Fruit fly (Drosophila melanogaster) whole organism, embryonic: ENCODE data around the gene CG10513.

Experiments
- Blimp-1 ChIP-seq: fragments of 200-800 bp; sonication (Bioruptor generic); optimal IDR thresholded peaks from 3 replicates; lab custom pipeline; 2018; ENCODE audit warnings: missing biosample characterization, missing genetic modification characterization, mild to moderate bottlenecking, moderate library complexity, missing genetic modification reagents
- CG10321 ChIP-seq: fragments of 200-800 bp; sonication (Bioruptor generic); IDR thresholded peaks from 2 replicates; pipeline ENCODE4 v1.3.6; 2022; ENCODE audit warnings: missing biosample characterization, missing genetic modification characterization
- CG10462 ChIP-seq: fragments of 200-800 bp; sonication (Bioruptor generic); optimal IDR thresholded peaks from 2 replicates; lab custom pipeline; 2016; ENCODE audit warnings: missing biosample characterization, missing genetic modification characterization
- CG12104 ChIP-seq: fragments of 200-800 bp; sonication (Bioruptor generic); optimal IDR thresholded peaks from 3 replicates; lab custom pipeline; 2016; ENCODE audit warnings: missing biosample characterization, missing genetic modification characterization
- CG16779 ChIP-seq: fragments of 200-800 bp; sonication (Bioruptor generic); IDR thresholded peaks from 2 replicates; pipeline ENCODE4 v1.3.6; 2022; ENCODE audit warnings: missing biosample characterization, missing genetic modification characterization
- CG17328 ChIP-seq: fragments of 200-800 bp; sonication (Bioruptor generic); IDR thresholded peaks from 2 replicates; pipeline ENCODE4 v1.3.6; 2022; ENCODE audit warnings: missing biosample characterization, missing genetic modification characterization
- CG31224 ChIP-seq: fragments of 200-800 bp; sonication (Bioruptor generic); IDR thresholded peaks from 2 replicates; pipeline ENCODE4 v1.3.6; 2022; ENCODE audit warnings: missing biosample characterization, missing genetic modification characterization
- CG31441 ChIP-seq: fragments of 200-800 bp; sonication (Bioruptor generic); IDR thresholded peaks from 2 replicates; pipeline ENCODE4 v1.3.6; 2022; ENCODE audit warnings: missing biosample characterization, missing genetic modification characterization
- CG32532 ChIP-seq: fragments of 200-800 bp; sonication (Bioruptor generic); IDR thresholded peaks from 2 replicates; pipeline ENCODE4 v1.3.6; 2022; ENCODE audit warnings: missing biosample characterization, missing genetic modification characterization
- CG33213 ChIP-seq: fragments of 200-800 bp; sonication (Bioruptor generic); optimal IDR thresholded peaks from 3 replicates; lab custom pipeline; 2016; ENCODE audit warnings: missing biosample characterization, missing genetic modification characterization
- CG4617 ChIP-seq: fragments of 200-800 bp; sonication (Bioruptor generic); optimal IDR thresholded peaks from 3 replicates; lab custom pipeline; 2016; ENCODE audit warnings: missing biosample characterization, missing genetic modification characterization, borderline replicate concordance
- CG5180 ChIP-seq: fragments of 200-800 bp; sonication (Bioruptor generic); optimal IDR thresholded peaks from 3 replicates; lab custom pipeline; 2017; ENCODE audit warnings: missing biosample characterization, missing genetic modification characterization, mild to moderate bottlenecking, moderate library complexity, missing genetic modification reagents
- CG6654 ChIP-seq: fragments of 200-800 bp; sonication (Bioruptor generic); optimal IDR thresholded peaks from 2 replicates; lab custom pipeline; 2017; ENCODE audit warnings: missing biosample characterization, mild to moderate bottlenecking, missing genetic modification characterization
- CG7556 ChIP-seq: fragments of 200-800 bp; sonication (Bioruptor generic); optimal IDR thresholded peaks from 2 replicates; lab custom pipeline; 2017; ENCODE audit warnings: missing biosample characterization, mild to moderate bottlenecking, missing genetic modification characterization
- CG7745 ChIP-seq: fragments of 200-800 bp; sonication (Bioruptor generic); optimal IDR thresholded peaks from 2 replicates; lab custom pipeline; 2018; ENCODE audit warnings: missing biosample characterization, mild to moderate bottlenecking, missing genetic modification characterization, moderate library complexity
- CG7987 ChIP-seq: fragments of 200-800 bp; sonication (Bioruptor generic); optimal IDR thresholded peaks from 2 replicates; lab custom pipeline; 2018; ENCODE audit warnings: missing biosample characterization, mild to moderate bottlenecking, missing genetic modification characterization, moderate library complexity
- CG8290 ChIP-seq, 3 experiments: fragments of 200-800 bp; sonication (Bioruptor generic); optimal IDR thresholded peaks; 2 replicates each; lab custom pipeline; 2016 to 2019; ENCODE audit warnings: missing biosample characterization in 3 of 3, missing genetic modification characterization in 3 of 3, mild to moderate bottlenecking in 2 of 3, moderate library complexity in 1 of 3
- CG9876 ChIP-seq: fragments of 200-800 bp; sonication (Bioruptor generic); optimal IDR thresholded peaks from 2 replicates; lab custom pipeline; 2016; ENCODE audit warnings: missing biosample characterization, missing genetic modification characterization
- CHES-1-like ChIP-seq: fragments of 200-800 bp; sonication (Bioruptor generic); optimal IDR thresholded peaks from 2 replicates; lab custom pipeline; 2016; ENCODE audit warnings: missing biosample characterization, missing genetic modification characterization
- Chrac-16 ChIP-seq: fragments of 200-800 bp; sonication (Bioruptor generic); optimal IDR thresholded peaks from 3 replicates; lab custom pipeline; 2016; ENCODE audit warnings: missing biosample characterization, missing genetic modification characterization
- E2f1 ChIP-seq: fragments of 200-800 bp; sonication (Bioruptor generic); IDR thresholded peaks from 2 replicates; pipeline ENCODE4 v1.3.6; 2022; ENCODE audit warnings: missing biosample characterization, missing genetic modification characterization
- HHEX ChIP-seq: fragments of 200-800 bp; sonication (Bioruptor generic); optimal IDR thresholded peaks from 3 replicates; lab custom pipeline; 2017; ENCODE audit warnings: missing biosample characterization, mild to moderate bottlenecking, missing genetic modification characterization, missing genetic modification reagents
- Hey ChIP-seq: fragments of 200-800 bp; sonication (Bioruptor generic); optimal IDR thresholded peaks from 3 replicates; lab custom pipeline; 2018; ENCODE audit warnings: missing biosample characterization, mild to moderate bottlenecking, missing genetic modification characterization
- Hr51 ChIP-seq, 2 experiments: fragments of 200-800 bp; sonication (Bioruptor generic); optimal IDR thresholded peaks; 2 replicates in 1 of 2; 3 replicates in 1 of 2; lab custom pipeline; 2016 to 2018; ENCODE audit warnings: missing biosample characterization in 2 of 2, missing genetic modification characterization in 2 of 2, mild to moderate bottlenecking in 1 of 2, moderate library complexity in 1 of 2
- Hr78 ChIP-seq, 2 experiments: fragments of 200-800 bp in 1 of 2; fragments of >200 bp in 1 of 2; sonication (Bioruptor generic) in 1 of 2; optimal IDR thresholded peaks; 2 replicates each; lab custom pipeline; 2017 to 2019; ENCODE audit warnings: missing biosample characterization in 2 of 2, missing genetic modification characterization in 2 of 2, mild to moderate bottlenecking in 1 of 2, moderate library complexity in 1 of 2
- MTF-1 ChIP-seq: fragments of 200-800 bp; sonication (Bioruptor generic); optimal IDR thresholded peaks from 2 replicates; lab custom pipeline; 2018; ENCODE audit warnings: missing biosample characterization, mild to moderate bottlenecking, missing genetic modification characterization, borderline replicate concordance
- Myb ChIP-seq: fragments of 200-800 bp; sonication (Bioruptor generic); optimal IDR thresholded peaks from 2 replicates; lab custom pipeline; 2016; ENCODE audit warnings: missing biosample characterization, missing genetic modification characterization
- Rfx ChIP-seq: fragments of 200-800 bp; sonication (Bioruptor generic); IDR thresholded peaks from 2 replicates; pipeline ENCODE4 v1.3.6; 2022; ENCODE audit warnings: missing biosample characterization, missing genetic modification characterization
- Side ChIP-seq: fragments of 200-800 bp; sonication (Bioruptor generic); optimal IDR thresholded peaks from 2 replicates; lab custom pipeline; 2016; ENCODE audit warnings: missing biosample characterization, missing genetic modification characterization
- Sox102F ChIP-seq: fragments of 200-800 bp; sonication (Bioruptor generic); optimal IDR thresholded peaks from 2 replicates; lab custom pipeline; 2018; ENCODE audit warnings: missing biosample characterization, mild to moderate bottlenecking, missing genetic modification characterization, moderate library complexity
- Spps ChIP-seq: fragments of 200-800 bp; sonication (Bioruptor generic); optimal IDR thresholded peaks from 2 replicates; lab custom pipeline; 2018; ENCODE audit warnings: missing biosample characterization, mild to moderate bottlenecking, missing genetic modification characterization
- aop ChIP-seq: fragments of 200-800 bp; sonication (Bioruptor generic); IDR thresholded peaks from 2 replicates; pipeline ENCODE4 v1.3.6; 2022; ENCODE audit warnings: missing biosample characterization, missing genetic modification characterization
- chm ChIP-seq: fragments of 200-800 bp; sonication (Bioruptor generic); IDR thresholded peaks from 2 replicates; pipeline ENCODE4 v1.3.6; 2022; ENCODE audit warnings: missing biosample characterization, missing genetic modification characterization
- da ChIP-seq: fragments of 200-800 bp; sonication (Bioruptor generic); optimal IDR thresholded peaks from 2 replicates; lab custom pipeline; 2016; ENCODE audit warnings: missing biosample characterization, missing genetic modification characterization
- dmrt99B ChIP-seq: fragments of 200-800 bp; sonication (Bioruptor generic); optimal IDR thresholded peaks from 2 replicates; lab custom pipeline; 2018; ENCODE audit warnings: missing biosample characterization, mild to moderate bottlenecking, missing genetic modification characterization, moderate library complexity
- ems ChIP-seq: fragments of 200-800 bp; sonication (Bioruptor generic); optimal IDR thresholded peaks from 3 replicates; lab custom pipeline; 2016; ENCODE audit warnings: missing biosample characterization, missing genetic modification characterization
- fd3F ChIP-seq: fragments of 200-800 bp; sonication (Bioruptor generic); optimal IDR thresholded peaks from 2 replicates; lab custom pipeline; 2018; ENCODE audit warnings: missing biosample characterization, mild to moderate bottlenecking, missing genetic modification characterization, moderate library complexity
- fd64A ChIP-seq: fragments of 200-800 bp; sonication (Bioruptor generic); optimal IDR thresholded peaks from 3 replicates; lab custom pipeline; 2018; ENCODE audit warnings: missing biosample characterization, mild to moderate bottlenecking, missing genetic modification characterization
- fu2 ChIP-seq: fragments of 200-800 bp; sonication (Bioruptor generic); optimal IDR thresholded peaks from 2 replicates; lab custom pipeline; 2016; ENCODE audit warnings: missing biosample characterization, missing genetic modification characterization
- gem ChIP-seq: fragments of 200-800 bp; sonication (Bioruptor generic); optimal IDR thresholded peaks from 2 replicates; lab custom pipeline; 2019; ENCODE audit warnings: missing biosample characterization, mild to moderate bottlenecking, missing genetic modification characterization, moderate library complexity
- her ChIP-seq: fragments of 200-800 bp; sonication (Bioruptor generic); optimal IDR thresholded peaks from 2 replicates; lab custom pipeline; 2016; ENCODE audit warnings: missing biosample characterization, missing genetic modification characterization
- kah ChIP-seq: fragments of 200-800 bp; sonication (Bioruptor generic); optimal IDR thresholded peaks from 2 replicates; lab custom pipeline; 2018; ENCODE audit warnings: missing biosample characterization, mild to moderate bottlenecking, missing genetic modification characterization
- mirr ChIP-seq: fragments of 200-800 bp; sonication (Bioruptor generic); optimal IDR thresholded peaks from 3 replicates; lab custom pipeline; 2018; ENCODE audit warnings: missing biosample characterization, mild to moderate bottlenecking, missing genetic modification characterization
- nerfin-2 ChIP-seq: fragments of 200-800 bp; sonication (Bioruptor generic); IDR thresholded peaks from 2 replicates; pipeline ENCODE4 v1.3.6; 2022; ENCODE audit warnings: missing biosample characterization, missing genetic modification characterization; ENCODE audit not compliant: partially characterized antibody
- odd ChIP-seq: fragments of 200-800 bp; sonication (Bioruptor generic); optimal IDR thresholded peaks from 2 replicates; lab custom pipeline; 2017; ENCODE audit warnings: missing biosample characterization, mild to moderate bottlenecking, missing genetic modification characterization
- phol ChIP-seq: fragments of 200-800 bp; sonication (Bioruptor generic); optimal IDR thresholded peaks from 3 replicates; lab custom pipeline; 2018; ENCODE audit warnings: missing biosample characterization, mild to moderate bottlenecking, missing genetic modification characterization, moderate library complexity
- schlank ChIP-seq: fragments of 200-800 bp; sonication (Bioruptor generic); optimal IDR thresholded peaks from 2 replicates; lab custom pipeline; 2018; ENCODE audit warnings: missing biosample characterization, mild to moderate bottlenecking, missing genetic modification characterization
- shn ChIP-seq: fragments of 200-800 bp; sonication (Bioruptor generic); optimal IDR thresholded peaks from 3 replicates; lab custom pipeline; 2016; ENCODE audit warnings: missing biosample characterization, missing genetic modification characterization
- stc ChIP-seq: fragments of 200-800 bp; sonication (Bioruptor generic); IDR thresholded peaks from 2 replicates; pipeline ENCODE4 v1.3.6; 2022; ENCODE audit warnings: missing biosample characterization, missing genetic modification characterization
- tna ChIP-seq: fragments of 200-800 bp; sonication (Bioruptor generic); IDR thresholded peaks from 2 replicates; pipeline ENCODE4 v1.3.6; 2022; ENCODE audit warnings: missing biosample characterization, missing genetic modification characterization; ENCODE audit not compliant: partially characterized antibody
- yki ChIP-seq: fragments of >200 bp; optimal IDR thresholded peaks from 3 replicates; lab custom pipeline; 2018

The CG10513 gene

dm6 chr3R:25281165-25281564 is 4.2 kb upstream of the CG10513 start, which contains the start of gene CG11892 (continued):
- TF ChIP-seq kah (GFP tag; lab: Kevin White, UChicago) (no peak), gem (tag; lab: Kevin White, UChicago) (peak; percentile 53), aop (GFP tag; lab: Robert Waterston, UW) (no peak), CG16779 (GFP tag; lab: Robert Waterston, UW) (no peak), CG17328 (no peak), CG32532 (GFP tag; lab: Robert Waterston, UW) (no peak), MTF-1 (GFP tag; lab: Kevin White, UChicago) (peak; percentile 69), Blimp-1 (no peak), yki (lab: Kevin White, UChicago) (no peak), CG4617 (GFP tag; lab: Kevin White, UChicago) (no peak), Myb (no peak), CHES-1-like (GFP tag; lab: Kevin White, UChicago) (no peak), ems (GFP tag; lab: Kevin White, UChicago) (no peak), shn (GFP tag; lab: Kevin White, UChicago) (no peak), nerfin-2 (GFP tag; lab: Robert Waterston, UW) (no peak), Spps (tag; lab: Kevin White, UChicago) (no peak), Rfx (0 out of 2 replicates have a peak, but pooled peaks have one; percentile 15), dmrt99B (tag; lab: Kevin White, UChicago) (peak; percentile 27), fu2 (GFP tag; lab: Kevin White, UChicago) (no peak), phol (tag; lab: Kevin White, UChicago) (no peak), Chrac-16 (GFP tag; lab: Kevin White, UChicago) (no peak), tna (GFP tag; lab: Robert Waterston, UW) (no peak), CG10321 (no peak), CG5180 (peak; percentile 33), Hey (peak; percentile 53), HHEX (GFP tag; lab: Kevin White, UChicago) (peak; percentile 64), CG6654 (GFP tag; lab: Kevin White, UChicago) (no peak), CG33213 (GFP tag; lab: Kevin White, UChicago) (no peak), her (GFP tag; lab: Kevin White, UChicago) (peak; percentile 6), da (GFP tag; lab: Kevin White, UChicago) (no peak), CG7987 (peak; percentile 80), CG8290 (GFP tag; optimal IDR thresholded peaks at IDR 0.05; lab: Kevin White, UChicago) (no peak), CG8290 (tag; optimal IDR thresholded peaks at IDR 0.05; lab: Kevin White, UChicago) (peak in 1 of 2 experiments; percentile 93), stc (no peak), chm (no peak), E2f1 (no peak), mirr (no peak), fd64A (GFP tag; lab: Kevin White, UChicago) (peak; percentile 19), odd (GFP tag; lab: Kevin White, UChicago) (peak; percentile 66), schlank (tag; lab: Kevin White, UChicago) (peak; percentile 79), CG10462 (GFP tag; lab: Kevin White, UChicago) (no peak), fd3F (GFP tag; lab: Kevin White, UChicago) (peak; percentile 28), Hr51 (GFP tag; optimal IDR thresholded peaks at IDR 0.05; lab: Kevin White, UChicago) (no peak), CG31441 (GFP tag; lab: Robert Waterston, UW) (no peak), Side (GFP tag; lab: Kevin White, UChicago) (no peak), CG7556 (GFP tag; lab: Kevin White, UChicago) (no peak), CG31224 (no peak), Sox102F (GFP tag; lab: Kevin White, UChicago) (peak; percentile 37), CG7745 (tag; lab: Kevin White, UChicago) (no peak), Hr78 (GFP tag; optimal IDR thresholded peaks at IDR 0.05; lab: Kevin White, UChicago) (no peak), CG12104 (GFP tag; lab: Kevin White, UChicago) (peak; percentile 38), CG9876 (GFP tag; lab: Kevin White, UChicago) (no peak)
